Worm (Caenorhabditis elegans) whole organism, L4/young adult: Measurements from ENCODE around the gene Y116F11B.7.

Experiments
- W03F9.2 ChIP-seq: fragments of 150-350 bp; optimal IDR thresholded peaks from 2 replicates; lab custom pipeline; 2014; ENCODE audit warnings: missing biosample characterization, missing genetic modification characterization
- him-1 ChIP-seq: sonication (generic microtip); optimal IDR thresholded peaks from 2 replicates; lab custom pipeline; 2016; ENCODE audit warnings: missing genotype, missing genetic modification reagents, missing genetic modification characterization, missing compliant biosample characterization

DNA sequence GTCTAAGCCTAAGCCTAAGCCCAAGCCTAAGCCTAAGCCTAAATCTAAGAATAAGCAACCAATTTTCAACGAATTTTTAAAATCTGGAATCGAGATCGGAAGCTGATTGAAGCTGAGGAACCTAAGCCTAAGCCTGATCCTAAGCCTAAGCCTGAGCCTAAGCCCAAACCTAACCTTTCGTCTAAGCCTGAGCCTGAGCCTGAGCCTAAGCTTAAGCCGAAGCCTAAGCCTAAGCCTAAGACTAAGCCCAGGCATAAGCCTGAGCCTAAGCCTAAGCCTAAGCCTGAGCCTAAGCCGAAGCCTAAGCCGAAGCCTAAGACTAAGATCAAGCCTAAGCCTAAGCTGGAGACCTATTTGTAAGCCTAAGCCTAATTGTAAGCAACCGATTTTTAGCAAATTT lies 20.6 kb upstream of the Y116F11B.7 start:
- no peak for TF ChIP-seq him-1
- no peak for TF ChIP-seq W03F9.2 (tag; lab: Kevin White, UChicago)
